Worm (Caenorhabditis elegans): ENCODE data around the gene aak-2.

The aak-2 gene

ce11 chrX:16815508-16815907, 19.6 kb downstream of the aak-2 start (continued):
- TF ChIP-seq alr-1 (tag; optimal IDR thresholded peaks at IDR 0.05; ENCODE audit: borderline replicate concordance) = no peak
- peak; percentile 24 for TF ChIP-seq lir-3 (tag; optimal IDR thresholded peaks at IDR 0.05; ENCODE audit: poor library complexity)
- TF ChIP-seq C34B4.2 (tag; optimal IDR thresholded peaks at IDR 0.05) = no peak
- TF ChIP-seq pag-3 (tag; optimal IDR thresholded peaks at IDR 0.05; ENCODE audit: borderline replicate concordance, insufficient read depth) = peak; percentile 68
- TF ChIP-seq nhr-12 (tag; optimal IDR thresholded peaks at IDR 0.05) = no peak
- TF ChIP-seq dpl-1 (GFP tag; optimal IDR thresholded peaks at IDR 0.05) = no peak
- TF ChIP-seq mdl-1 (tag; optimal IDR thresholded peaks at IDR 0.05) = peak in 1 of 2 experiments; percentile 31
- TF ChIP-seq zag-1 (tag; optimal IDR thresholded peaks at IDR 0.05) = no peak
- no peak for TF ChIP-seq jun-1 (tag; optimal IDR thresholded peaks at IDR 0.05)
- no peak for TF ChIP-seq nhr-84 (tag; optimal IDR thresholded peaks at IDR 0.05)
- peak; percentile 35 to 43 for TF ChIP-seq lsy-2 (tag; optimal IDR thresholded peaks at IDR 0.05)
- TF ChIP-seq ceh-82 (tag; optimal IDR thresholded peaks at IDR 0.05) = no peak
- TF ChIP-seq pqm-1 (tag; optimal IDR thresholded peaks at IDR 0.05) = no peak
- no peak for TF ChIP-seq unc-30 (tag; optimal IDR thresholded peaks at IDR 0.05)
- no peak for TF ChIP-seq ztf-11 (tag; optimal IDR thresholded peaks at IDR 0.05)
- TF ChIP-seq ets-5 (GFP tag; IDR thresholded peaks at IDR 0.05) = no peak
- TF ChIP-seq nhr-20 (tag; optimal IDR thresholded peaks at IDR 0.05) = peak; percentile 49
- peak; percentile 81 for TF ChIP-seq lin-14 (GFP tag; optimal IDR thresholded peaks at IDR 0.05)
- TF ChIP-seq ces-1 (GFP tag; optimal IDR thresholded peaks at IDR 0.05) = no peak
- TF ChIP-seq ceh-90 (tag; optimal IDR thresholded peaks at IDR 0.05) = no peak
- no peak for TF ChIP-seq hpl-2 (GFP tag; optimal IDR thresholded peaks at IDR 0.05)
- no peak for TF ChIP-seq nhr-11 (tag; optimal IDR thresholded peaks at IDR 0.05)
- no peak for TF ChIP-seq sup-37 (GFP tag; optimal IDR thresholded peaks at IDR 0.05)
- no peak for TF ChIP-seq aha-1 (tag; optimal IDR thresholded peaks at IDR 0.05)
- no peak for TF ChIP-seq nhr-85 (tag)
- peak; percentile 17 for TF ChIP-seq xbp-1 (tag; optimal IDR thresholded peaks at IDR 0.05)
- peak; percentile 45; the same call in 1 of the 2 replicates for TF ChIP-seq unc-98 (GFP tag; IDR thresholded peaks at IDR 0.05)
- no peak for TF ChIP-seq nhr-28 (tag; optimal IDR thresholded peaks at IDR 0.05)
- no peak for TF ChIP-seq lin-39 (tag; optimal IDR thresholded peaks at IDR 0.05)
- no peak for TF ChIP-seq tlp-1 (tag; optimal IDR thresholded peaks at IDR 0.05)
- TF ChIP-seq fkh-4 (tag; optimal IDR thresholded peaks at IDR 0.05; ENCODE audit: borderline replicate concordance) = peak; percentile 39
- no peak for TF ChIP-seq sox-4 (tag; optimal IDR thresholded peaks at IDR 0.05)
- TF ChIP-seq egl-13 (tag; optimal IDR thresholded peaks at IDR 0.05) = no peak
- peak in 1 of 2 experiments; percentile 20 for TF ChIP-seq lin-35 (GFP tag; optimal IDR thresholded peaks at IDR 0.05)
- no peak for TF ChIP-seq nhr-237 (tag; optimal IDR thresholded peaks at IDR 0.05)
- TF ChIP-seq mef-2 (tag; optimal IDR thresholded peaks at IDR 0.05) = no peak

- no peak for TF ChIP-seq lin-39 (tag; optimal IDR thresholded peaks at IDR 0.05)
- TF ChIP-seq lin-14 (GFP tag; optimal IDR thresholded peaks at IDR 0.05) = peak; percentile 51
- TF ChIP-seq fkh-10 (GFP tag; optimal IDR thresholded peaks at IDR 0.05) = peak; percentile 34
- no peak for TF ChIP-seq snu-23 (GFP tag; optimal IDR thresholded peaks at IDR 0.05)
These were observed 21.0 kb downstream of the aak-2 start for ce11 chrX:16816854-16817253.

ce11 chrX:16818271-16818670, 22.4 kb downstream of the aak-2 start:
- TF ChIP-seq fkh-8 (tag; optimal IDR thresholded peaks at IDR 0.05) = no peak
- TF ChIP-seq efl-1 (optimal IDR thresholded peaks at IDR 0.05) = no peak
- TF ChIP-seq efl-1 (GFP tag; optimal IDR thresholded peaks at IDR 0.05 in 1 of 2) = peak in 1 of 2 experiments; percentile 56
